Worm (Caenorhabditis elegans): Measurements from ENCODE around the gene F18E9.4.
"Not testable (repeated sequence)": the region's sequence is repeated elsewhere in the genome, so short reads cannot be mapped to it uniquely, and the experiment has no call there.

F18E9.4 gene

DNA sequence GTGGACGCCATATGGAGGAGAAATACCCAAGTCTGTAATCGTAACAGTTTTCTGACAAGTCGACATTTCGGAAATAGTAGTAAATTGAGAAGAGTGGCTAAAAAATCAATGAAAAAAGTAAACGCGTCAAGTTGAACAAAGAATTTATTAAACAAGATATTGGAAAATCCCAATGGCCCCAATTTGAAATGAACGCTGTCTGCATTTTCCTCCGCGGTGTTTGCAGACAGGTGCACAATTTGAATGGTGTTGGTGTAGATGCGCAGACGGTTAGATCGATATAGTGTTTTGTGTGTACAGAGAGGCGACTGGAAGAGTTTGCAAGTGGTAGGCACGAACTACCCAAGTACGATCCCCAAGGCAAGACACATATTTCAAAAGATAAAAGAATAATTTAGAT, 24.7 kb downstream of the F18E9.4 start, which contains the start of the genes H35N09.2 and H35N09.1:
TSS of gene H35N09.2 (minus strand) at position 54 of the 400 bp plus-strand sequence.
TSS of gene H35N09.1 (plus strand) at position 335 of the 400 bp plus-strand sequence.
- TF ChIP-seq aly-2 (tag; optimal IDR thresholded peaks at IDR 0.05) (no peak), nhr-43 (tag; optimal IDR thresholded peaks at IDR 0.05; ENCODE audit: poor library complexity, severe bottlenecking) (no peak), elt-2 (tag; optimal IDR thresholded peaks at IDR 0.05) (peak; percentile 34), nhr-28 (tag; optimal IDR thresholded peaks at IDR 0.05) (no peak), pha-4 (tag; optimal IDR thresholded peaks at IDR 0.05) (peak; percentile 89), nfya-1 (tag; optimal IDR thresholded peaks at IDR 0.05; ENCODE audit: insufficient read depth) (peak; percentile 47), lsy-12 (tag; optimal IDR thresholded peaks at IDR 0.05) (no peak), daf-12 (tag; optimal IDR thresholded peaks at IDR 0.05) (no peak), pqm-1 (tag; optimal IDR thresholded peaks at IDR 0.05) (no peak), egl-27 (tag; optimal IDR thresholded peaks at IDR 0.05) (no peak), egl-5 (tag; optimal IDR thresholded peaks at IDR 0.05) (no peak), fos-1 (tag; optimal IDR thresholded peaks at IDR 0.05) (no peak), nhr-23 (tag; optimal IDR thresholded peaks at IDR 0.05) (peak; percentile 68), eor-1 (tag; optimal IDR thresholded peaks at IDR 0.05) (no peak), nhr-76 (tag; optimal IDR thresholded peaks at IDR 0.05) (no peak), lin-39 (tag; optimal IDR thresholded peaks at IDR 0.05) (peak; percentile 36), nhr-67 (tag; optimal IDR thresholded peaks at IDR 0.05) (no peak), unc-39 (tag; optimal IDR thresholded peaks at IDR 0.05) (no peak), lin-15B (tag; optimal IDR thresholded peaks at IDR 0.05) (no peak), nhr-237 (tag; optimal IDR thresholded peaks at IDR 0.05) (no peak), nhr-25 (tag; optimal IDR thresholded peaks at IDR 0.05) (peak; percentile 15), hmg-11 (tag; optimal IDR thresholded peaks at IDR 0.05) (peak; percentile 45), ceh-28 (tag; optimal IDR thresholded peaks at IDR 0.05) (peak; percentile 3), elt-1 (tag; optimal IDR thresholded peaks at IDR 0.05) (no peak)

DNA sequence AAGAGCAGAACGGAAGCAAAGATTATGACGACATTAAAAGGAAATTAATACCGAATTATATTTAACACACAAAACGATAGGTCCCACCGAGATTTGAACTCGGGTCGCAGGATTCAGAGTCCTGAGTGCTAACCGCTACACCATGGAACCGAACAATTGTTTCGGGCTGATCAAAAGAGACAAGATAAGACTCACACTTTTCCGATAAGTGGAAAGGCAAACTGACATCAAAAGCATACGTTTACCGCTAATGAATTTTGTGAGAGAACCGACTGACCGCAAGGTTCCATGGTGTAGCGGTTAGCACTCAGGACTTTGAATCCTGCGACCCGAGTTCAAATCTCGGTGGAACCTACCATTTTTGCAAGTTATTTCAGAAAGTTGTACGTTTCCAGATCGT, 28.4 kb downstream of the F18E9.4 start:
- TF ChIP-seq unc-62 (GFP tag; optimal IDR thresholded peaks at IDR 0.05) (no peak), nfya-1 (tag; optimal IDR thresholded peaks at IDR 0.05; ENCODE audit: insufficient read depth) (peak; percentile 50), ceh-82 (tag; optimal IDR thresholded peaks at IDR 0.05) (no peak), ceh-28 (tag; optimal IDR thresholded peaks at IDR 0.05) (no peak), elt-3 (tag; optimal IDR thresholded peaks at IDR 0.05) (peak in 1 of 3 experiments; percentile 37), pha-4 (tag; optimal IDR thresholded peaks at IDR 0.05) (no peak), nhr-43 (tag; optimal IDR thresholded peaks at IDR 0.05; ENCODE audit: poor library complexity, severe bottlenecking) (peak; percentile 65), elt-1 (tag; optimal IDR thresholded peaks at IDR 0.05) (no peak), sea-2 (GFP tag; optimal IDR thresholded peaks at IDR 0.05) (no peak), pqm-1 (tag; optimal IDR thresholded peaks at IDR 0.05) (peak; percentile 44), R02D3.7 (tag; optimal IDR thresholded peaks at IDR 0.05) (no peak), skn-1 (tag; optimal IDR thresholded peaks at IDR 0.05) (no peak), nhr-25 (tag; optimal IDR thresholded peaks at IDR 0.05) (peak; percentile 18), elt-2 (tag; optimal IDR thresholded peaks at IDR 0.05) (peak; percentile 47), fos-1 (tag; optimal IDR thresholded peaks at IDR 0.05) (no peak), egl-27 (tag; optimal IDR thresholded peaks at IDR 0.05) (no peak), nhr-77 (tag; optimal IDR thresholded peaks at IDR 0.05) (peak; percentile 39), lin-15B (tag; optimal IDR thresholded peaks at IDR 0.05) (no peak), daf-12 (tag; optimal IDR thresholded peaks at IDR 0.05) (no peak), fkh-2 (tag; optimal IDR thresholded peaks at IDR 0.05) (no peak), eor-1 (tag; optimal IDR thresholded peaks at IDR 0.05) (no peak), fkh-10 (GFP tag; optimal IDR thresholded peaks at IDR 0.05) (no peak), ceh-9 (tag; optimal IDR thresholded peaks at IDR 0.05) (no peak)

DNA sequence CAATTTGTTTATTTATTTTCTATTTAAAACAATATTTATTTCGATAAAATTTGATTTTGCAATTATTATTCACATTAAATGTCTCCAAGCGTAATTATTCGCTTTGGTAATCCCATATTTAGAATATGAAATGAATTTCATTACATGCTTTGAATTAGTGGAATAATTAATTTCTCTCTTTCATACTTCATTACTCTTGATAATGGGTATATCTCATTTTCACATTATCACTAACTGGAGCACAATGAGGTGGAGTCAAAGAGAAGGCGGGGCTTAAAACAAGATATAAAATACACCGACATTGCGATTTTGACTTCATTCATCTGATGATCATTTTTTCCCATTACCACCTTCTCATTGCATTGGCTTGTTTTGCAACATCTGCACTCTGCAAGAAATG, 30.3 kb downstream of the F18E9.4 start, which contains the start of gene K01A12.4:
TSS of gene K01A12.4 (plus strand) at position 301 of the 400 bp plus-strand sequence.
- TF ChIP-seq lin-15B (tag; optimal IDR thresholded peaks at IDR 0.05); unc-62 (GFP tag; optimal IDR thresholded peaks at IDR 0.05); elt-3 (tag; optimal IDR thresholded peaks at IDR 0.05): not testable (repeated sequence)

DNA sequence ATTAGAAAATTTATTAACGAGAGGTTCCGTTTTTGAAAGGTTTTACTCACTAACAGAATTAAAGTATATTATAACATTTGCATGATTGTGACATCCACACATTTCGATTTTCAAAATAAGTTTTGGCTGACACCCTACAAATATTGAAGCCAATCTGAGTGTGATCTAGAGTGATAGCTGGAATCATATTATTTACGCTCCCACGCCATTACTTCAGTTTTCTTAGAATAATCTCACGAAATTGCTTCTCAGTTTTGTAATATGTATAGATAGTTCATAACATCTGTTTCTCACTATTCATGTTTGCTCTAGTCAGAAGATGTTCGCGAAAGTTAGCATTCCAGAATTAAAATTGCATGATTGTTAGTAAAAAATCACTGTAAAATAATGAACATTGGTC, 32.0 kb downstream of the F18E9.4 start:
- TF ChIP-seq nhr-11 (tag; optimal IDR thresholded peaks at IDR 0.05) (peak; percentile 63), nhr-43 (tag; optimal IDR thresholded peaks at IDR 0.05; ENCODE audit: poor library complexity, severe bottlenecking) (no peak), skn-1 (tag; optimal IDR thresholded peaks at IDR 0.05) (no peak)
